Worm (Caenorhabditis elegans) whole organism, mixed stage, embryonic: Measurements from ENCODE around the gene ceh-74.

Experiments used
- M03D4.4 ChIP-seq: sonication (generic microtip); optimal IDR thresholded peaks from 2 replicates; lab custom pipeline; 2017; ENCODE audit warnings: mild to moderate bottlenecking, missing genetic modification characterization, missing compliant biosample characterization
- bed-3 ChIP-seq: fragments of 200-800 bp; sonication (Bioruptor generic); optimal IDR thresholded peaks from 3 replicates; lab custom pipeline; 2018; ENCODE audit warnings: mild to moderate bottlenecking, missing genetic modification characterization, moderate library complexity, missing compliant biosample characterization
- ceh-39 ChIP-seq: fragments of 150-350 bp; optimal IDR thresholded peaks from 2 replicates; lab custom pipeline; 2014; ENCODE audit warnings: missing biosample characterization, missing genetic modification characterization
- ceh-43 ChIP-seq: fragments of 200-800 bp; sonication (Bioruptor generic); optimal IDR thresholded peaks from 2 replicates; lab custom pipeline; 2018; ENCODE audit warnings: mild to moderate bottlenecking, missing genetic modification characterization, moderate library complexity, missing compliant biosample characterization
- ceh-83 ChIP-seq: fragments of 200-800 bp; sonication (Bioruptor generic); optimal IDR thresholded peaks from 2 replicates; lab custom pipeline; 2018; ENCODE audit warnings: mild to moderate bottlenecking, missing genetic modification characterization, missing compliant biosample characterization
- drap-1 ChIP-seq: fragments of 200-800 bp; sonication (Bioruptor generic); optimal IDR thresholded peaks from 3 replicates; lab custom pipeline; 2018; ENCODE audit warnings: mild to moderate bottlenecking, missing genetic modification characterization, missing compliant biosample characterization
- elt-3 ChIP-seq: fragments of 150-350 bp; optimal IDR thresholded peaks from 2 replicates; lab custom pipeline; 2014; ENCODE audit warnings: missing biosample characterization, missing genetic modification characterization
- flh-1 ChIP-seq: fragments of 200-800 bp; sonication (Bioruptor generic); optimal IDR thresholded peaks from 2 replicates; lab custom pipeline; 2018; ENCODE audit warnings: mild to moderate bottlenecking, missing genetic modification characterization, moderate library complexity, missing compliant biosample characterization
- ham-2 ChIP-seq: fragments of 200-800 bp; sonication (Bioruptor generic); optimal IDR thresholded peaks from 2 replicates; lab custom pipeline; 2018; ENCODE audit warnings: mild to moderate bottlenecking, missing genetic modification characterization, missing compliant biosample characterization
- hlh-1 ChIP-seq: fragments of 150-350 bp; optimal IDR thresholded peaks from 2 replicates; lab custom pipeline; 2014; ENCODE audit warnings: missing biosample characterization, missing genetic modification reagents, missing genetic modification characterization
- lin-13 ChIP-seq: fragments of 150-350 bp; optimal IDR thresholded peaks from 2 replicates; lab custom pipeline; 2014; ENCODE audit warnings: missing biosample characterization, missing genetic modification characterization
- mab-5 ChIP-seq: fragments of 150-350 bp; optimal IDR thresholded peaks from 2 replicates; lab custom pipeline; 2014; ENCODE audit warnings: missing biosample characterization, missing genetic modification characterization
- mls-2 ChIP-seq: sonication (generic microtip); optimal IDR thresholded peaks from 2 replicates; lab custom pipeline; 2016; ENCODE audit warnings: mild to moderate bottlenecking, missing genetic modification characterization, moderate library complexity, missing compliant biosample characterization
- nhr-12 ChIP-seq: fragments of 150-350 bp; optimal IDR thresholded peaks from 2 replicates; lab custom pipeline; 2014; ENCODE audit warnings: missing biosample characterization, missing genetic modification characterization
- nhr-2 ChIP-seq: fragments of 150-350 bp; optimal IDR thresholded peaks from 2 replicates; lab custom pipeline; 2014; ENCODE audit warnings: missing biosample characterization, missing genetic modification characterization
- nhr-237 ChIP-seq: fragments of 150-350 bp; optimal IDR thresholded peaks from 2 replicates; lab custom pipeline; 2014; ENCODE audit warnings: missing biosample characterization, missing genetic modification characterization
- nhr-28 ChIP-seq: fragments of 150-350 bp; optimal IDR thresholded peaks from 2 replicates; lab custom pipeline; 2014; ENCODE audit warnings: missing biosample characterization, missing genetic modification characterization
- nhr-76 ChIP-seq: sonication (generic microtip); optimal IDR thresholded peaks from 2 replicates; lab custom pipeline; 2017; ENCODE audit warnings: missing biosample characterization, missing genetic modification characterization
- sem-2 ChIP-seq: fragments of 200-800 bp; sonication (Bioruptor generic); optimal IDR thresholded peaks from 2 replicates; lab custom pipeline; 2018; ENCODE audit warnings: mild to moderate bottlenecking, missing genetic modification characterization, missing compliant biosample characterization
- snpc-4 ChIP-seq: fragments of 150-350 bp; optimal IDR thresholded peaks from 2 replicates; lab custom pipeline; 2014; ENCODE audit warnings: missing biosample characterization, missing genetic modification characterization
- sptf-1 ChIP-seq: sonication (generic microtip); optimal IDR thresholded peaks from 2 replicates; lab custom pipeline; 2017; ENCODE audit warnings: mild to moderate bottlenecking, missing genetic modification characterization, moderate library complexity, missing compliant biosample characterization
- tbx-8 ChIP-seq: fragments of 200-800 bp; sonication (Bioruptor generic); optimal IDR thresholded peaks from 2 replicates; lab custom pipeline; 2018; ENCODE audit warnings: mild to moderate bottlenecking, missing genetic modification characterization, moderate library complexity, missing compliant biosample characterization
- unc-120 ChIP-seq: sonication (generic microtip); optimal IDR thresholded peaks from 2 replicates; lab custom pipeline; 2017; ENCODE audit warnings: missing genetic modification characterization, missing compliant biosample characterization; ENCODE audit not compliant: poor library complexity, severe bottlenecking
- unc-62 ChIP-seq: fragments of 150-350 bp; optimal IDR thresholded peaks from 2 replicates; lab custom pipeline; 2014; ENCODE audit warnings: missing biosample characterization, missing genetic modification reagents, missing genetic modification characterization
- zip-8 ChIP-seq: fragments of 150-350 bp; optimal IDR thresholded peaks from 2 replicates; lab custom pipeline; 2014; ENCODE audit warnings: missing biosample characterization, missing genetic modification characterization
- ztf-11 ChIP-seq: fragments of 150-350 bp; optimal IDR thresholded peaks from 2 replicates; lab custom pipeline; 2014; ENCODE audit warnings: missing biosample characterization, missing genetic modification characterization

Gene ceh-74

ce11 chrV:14165745-14166144 lies 12.1 kb upstream of the ceh-74 start:
- TF ChIP-seq unc-62 (GFP tag; lab: Kevin White, UChicago) (no peak), hlh-1 (tag; lab: Kevin White, UChicago) (no peak), ceh-39 (tag; lab: Kevin White, UChicago) (no peak), ham-2 (no peak), ztf-11 (tag; lab: Kevin White, UChicago) (no peak), bed-3 (GFP tag; lab: Kevin White, UChicago) (no peak), ceh-83 (GFP tag; lab: Kevin White, UChicago) (no peak), nhr-28 (tag; lab: Kevin White, UChicago) (no peak), drap-1 (GFP tag; lab: Kevin White, UChicago) (no peak), nhr-2 (tag; lab: Kevin White, UChicago) (no peak), mab-5 (tag; lab: Kevin White, UChicago) (no peak)

ce11 chrV:14166630-14167029 lies 11.2 kb upstream of the ceh-74 start, which contains the start of gene cest-1.1:
Gene cest-1.1 (minus strand): TSS chrV:14166730.
- TF ChIP-seq bed-3 (GFP tag; lab: Kevin White, UChicago) (no peak), nhr-237 (tag; lab: Kevin White, UChicago) (no peak), drap-1 (GFP tag; lab: Kevin White, UChicago) (no peak), unc-120 (tag; lab: Kevin White, UChicago) (no peak), ceh-43 (GFP tag; lab: Kevin White, UChicago) (no peak)

- TF ChIP-seq snpc-4 (tag; lab: Kevin White, UChicago): no peak
- TF ChIP-seq elt-3: no peak
- no peak for TF ChIP-seq hlh-1 (tag; lab: Kevin White, UChicago)
- no peak for TF ChIP-seq nhr-76 (tag; lab: Kevin White, UChicago)
- TF ChIP-seq unc-62 (GFP tag; lab: Kevin White, UChicago): no peak
Observed at ce11 chrV:14167629-14168028, 10.2 kb upstream of the ceh-74 start, which contains the start of gene ocam-1. Gene ocam-1 (minus strand): TSS chrV:14167729.

- TF ChIP-seq ceh-83 (GFP tag; lab: Kevin White, UChicago) (no peak), nhr-76 (tag; lab: Kevin White, UChicago) (no peak), nhr-237 (tag; lab: Kevin White, UChicago) (no peak), lin-13 (tag; lab: Kevin White, UChicago) (no peak), ceh-43 (GFP tag; lab: Kevin White, UChicago) (no peak), tbx-8 (GFP tag; lab: Kevin White, UChicago) (no peak), nhr-12 (tag; lab: Kevin White, UChicago) (no peak), snpc-4 (tag; lab: Kevin White, UChicago) (no peak), ham-2 (no peak), ceh-39 (tag; lab: Kevin White, UChicago) (no peak), sem-2 (GFP tag; lab: Kevin White, UChicago) (no peak), mab-5 (tag; lab: Kevin White, UChicago) (no peak)
Observed at ce11 chrV:14171284-14171683, 6.6 kb upstream of the ceh-74 start, which contains the start of gene cest-2.1. Gene cest-2.1 (minus strand): TSS chrV:14171481.

ce11 chrV:14175216-14175615 lies 2.7 kb upstream of the ceh-74 start, which contains the start of gene cest-2.2:
Gene cest-2.2 (minus strand): TSS chrV:14175355.
- TF ChIP-seq bed-3 (GFP tag; lab: Kevin White, UChicago): no peak
- peak; percentile 85 for TF ChIP-seq zip-8 (tag; lab: Kevin White, UChicago)

- no peak for TF ChIP-seq nhr-12 (tag; lab: Kevin White, UChicago)
- TF ChIP-seq ceh-43 (GFP tag; lab: Kevin White, UChicago): no peak
- no peak for TF ChIP-seq mls-2
- TF ChIP-seq sem-2 (GFP tag; lab: Kevin White, UChicago): no peak
- TF ChIP-seq mab-5 (tag; lab: Kevin White, UChicago): no peak
- TF ChIP-seq tbx-8 (GFP tag; lab: Kevin White, UChicago): no peak
- TF ChIP-seq sptf-1 (tag; lab: Kevin White, UChicago): no peak
- no peak for TF ChIP-seq flh-1 (GFP tag; lab: Kevin White, UChicago)
- no peak for TF ChIP-seq ztf-11 (tag; lab: Kevin White, UChicago)
- no peak for TF ChIP-seq M03D4.4 (tag; lab: Kevin White, UChicago)
- TF ChIP-seq bed-3 (GFP tag; lab: Kevin White, UChicago): no peak
- TF ChIP-seq ceh-83 (GFP tag; lab: Kevin White, UChicago): no peak
- TF ChIP-seq ceh-39 (tag; lab: Kevin White, UChicago): no peak
- TF ChIP-seq zip-8 (tag; lab: Kevin White, UChicago): no peak
- TF ChIP-seq elt-3: no peak
Observed at ce11 chrV:14176572-14176971, 1.3 kb upstream of the ceh-74 start.
